Worm (Caenorhabditis elegans) whole organism, L3 larva: ENCODE results near the gene K10H10.4.

ENCODE experiments used
- R02D3.7 ChIP-seq: fragments of 150-350 bp; optimal IDR thresholded peaks from 2 replicates; lab custom pipeline; 2014; ENCODE audit warnings: missing biosample characterization, missing genetic modification characterization
- ama-1 ChIP-seq: fragments of 150-350 bp; optimal IDR thresholded peaks from 2 replicates; lab custom pipeline; 2018
- ceh-16 ChIP-seq: sonication (generic microtip); optimal IDR thresholded peaks from 2 replicates; lab custom pipeline; 2017; ENCODE audit warnings: missing biosample characterization, missing genetic modification characterization
- ceh-82 ChIP-seq: fragments of 150-350 bp; optimal IDR thresholded peaks from 2 replicates; lab custom pipeline; 2014; ENCODE audit warnings: missing biosample characterization, missing genetic modification characterization
- ceh-9 ChIP-seq: sonication (generic microtip); optimal IDR thresholded peaks from 2 replicates; lab custom pipeline; 2018; ENCODE audit warnings: missing biosample characterization, missing genetic modification characterization
- daf-12 ChIP-seq: fragments of 150-350 bp; optimal IDR thresholded peaks from 2 replicates; lab custom pipeline; 2014; ENCODE audit warnings: missing biosample characterization, missing genetic modification reagents, missing genetic modification characterization
- elt-2 ChIP-seq: sonication (generic microtip); optimal IDR thresholded peaks from 2 replicates; lab custom pipeline; 2016; ENCODE audit warnings: missing genetic modification reagents, mild to moderate bottlenecking, missing genetic modification characterization, missing compliant biosample characterization
- elt-3 ChIP-seq, 3 experiments: fragments of 150-350 bp in 1 of 3; sonication (generic microtip) in 2 of 3; optimal IDR thresholded peaks; 2 replicates in 2 of 3; 4 replicates in 1 of 3; lab custom pipeline; 2014 to 2017; ENCODE audit warnings: missing biosample characterization in 3 of 3, missing genetic modification characterization in 3 of 3
- eor-1 ChIP-seq, 2 experiments: fragments of 150-350 bp; optimal IDR thresholded peaks; 2 replicates each; lab custom pipeline; 2014 to 2018; ENCODE audit warnings: missing biosample characterization in 2 of 2, missing genetic modification characterization in 2 of 2
- fkh-2 ChIP-seq: fragments of 150-350 bp; optimal IDR thresholded peaks from 2 replicates; lab custom pipeline; 2014; ENCODE audit warnings: missing biosample characterization, missing genetic modification reagents, missing genetic modification characterization
- hmg-11 ChIP-seq: sonication (generic microtip); optimal IDR thresholded peaks from 2 replicates; lab custom pipeline; 2016; ENCODE audit warnings: missing genetic modification characterization, missing compliant biosample characterization
- jun-1 ChIP-seq: fragments of 150-350 bp; optimal IDR thresholded peaks from 2 replicates; lab custom pipeline; 2014; ENCODE audit warnings: missing biosample characterization, missing genetic modification reagents, missing genetic modification characterization
- lin-15B ChIP-seq: fragments of 150-350 bp; optimal IDR thresholded peaks from 2 replicates; lab custom pipeline; 2014; ENCODE audit warnings: missing biosample characterization, missing genetic modification characterization
- lin-39 ChIP-seq: fragments of 150-350 bp; optimal IDR thresholded peaks from 2 replicates; lab custom pipeline; 2018; ENCODE audit warnings: missing biosample characterization, missing genetic modification reagents, missing genetic modification characterization
- lsy-12 ChIP-seq: sonication (generic microtip); optimal IDR thresholded peaks from 2 replicates; lab custom pipeline; 2016; ENCODE audit warnings: mild to moderate bottlenecking, missing genetic modification characterization, missing compliant biosample characterization
- mdl-1 ChIP-seq: fragments of 150-350 bp; optimal IDR thresholded peaks from 2 replicates; lab custom pipeline; 2014; ENCODE audit warnings: missing biosample characterization, missing genetic modification characterization
- mml-1 ChIP-seq: fragments of 150-350 bp; sonication (generic microtip); optimal IDR thresholded peaks from 3 replicates; lab custom pipeline; 2014; ENCODE audit warnings: missing biosample characterization, missing genetic modification characterization
- nfya-1 ChIP-seq: sonication (generic microtip); optimal IDR thresholded peaks from 2 replicates; lab custom pipeline; 2017; ENCODE audit warnings: missing genetic modification characterization, mild to moderate bottlenecking, missing compliant biosample characterization, antibody characterized with exemption, moderate library complexity; ENCODE audit not compliant: insufficient read depth
- nhr-23 ChIP-seq: fragments of 150-350 bp; optimal IDR thresholded peaks from 2 replicates; lab custom pipeline; 2014; ENCODE audit warnings: missing biosample characterization, missing genetic modification reagents, missing genetic modification characterization
- nhr-237 ChIP-seq: fragments of 150-350 bp; optimal IDR thresholded peaks from 2 replicates; lab custom pipeline; 2014; ENCODE audit warnings: missing biosample characterization, missing genetic modification characterization
- nhr-25 ChIP-seq: sonication (generic microtip); optimal IDR thresholded peaks from 2 replicates; lab custom pipeline; 2017; ENCODE audit warnings: missing biosample characterization, missing genetic modification characterization
- nhr-43 ChIP-seq: sonication (generic microtip); optimal IDR thresholded peaks from 2 replicates; lab custom pipeline; 2016; ENCODE audit warnings: mild to moderate bottlenecking, missing genetic modification characterization, missing compliant biosample characterization; ENCODE audit not compliant: poor library complexity, severe bottlenecking
- nhr-67 ChIP-seq: fragments of 150-350 bp; optimal IDR thresholded peaks from 2 replicates; lab custom pipeline; 2014; ENCODE audit warnings: missing biosample characterization, missing genetic modification characterization
- nhr-77 ChIP-seq: fragments of 150-350 bp; optimal IDR thresholded peaks from 2 replicates; lab custom pipeline; 2014; ENCODE audit warnings: missing biosample characterization, missing genetic modification characterization
- pha-4 ChIP-seq: fragments of 150-350 bp; optimal IDR thresholded peaks from 2 replicates; lab custom pipeline; 2014; ENCODE audit warnings: missing biosample characterization, missing genetic modification reagents, missing genetic modification characterization
- pqm-1 ChIP-seq: fragments of 150-350 bp; optimal IDR thresholded peaks from 2 replicates; lab custom pipeline; 2017; ENCODE audit warnings: missing biosample characterization, missing genetic modification characterization, inconsistent platforms
- sea-2 ChIP-seq: fragments of 150-350 bp; sonication (generic microtip); optimal IDR thresholded peaks from 4 replicates; lab custom pipeline; 2014; ENCODE audit warnings: missing biosample characterization, missing genetic modification reagents, missing genetic modification characterization
- skn-1 ChIP-seq: fragments of 150-350 bp; optimal IDR thresholded peaks from 2 replicates; lab custom pipeline; 2014; ENCODE audit warnings: missing biosample characterization, missing genetic modification characterization
- snpc-4 ChIP-seq: fragments of 150-350 bp; optimal IDR thresholded peaks from 2 replicates; lab custom pipeline; 2014; ENCODE audit warnings: missing biosample characterization, missing genetic modification characterization
- tbx-2 ChIP-seq: sonication (generic microtip); optimal IDR thresholded peaks from 2 replicates; lab custom pipeline; 2016; ENCODE audit warnings: mild to moderate bottlenecking, missing genetic modification characterization, missing compliant biosample characterization
- unc-39 ChIP-seq: sonication (generic microtip); optimal IDR thresholded peaks from 4 replicates; lab custom pipeline; 2017; ENCODE audit warnings: missing biosample characterization, missing genetic modification characterization
- ztf-11 ChIP-seq: fragments of 150-350 bp; optimal IDR thresholded peaks from 2 replicates; lab custom pipeline; 2014; ENCODE audit warnings: missing biosample characterization, missing genetic modification characterization

K10H10.4 gene

DNA sequence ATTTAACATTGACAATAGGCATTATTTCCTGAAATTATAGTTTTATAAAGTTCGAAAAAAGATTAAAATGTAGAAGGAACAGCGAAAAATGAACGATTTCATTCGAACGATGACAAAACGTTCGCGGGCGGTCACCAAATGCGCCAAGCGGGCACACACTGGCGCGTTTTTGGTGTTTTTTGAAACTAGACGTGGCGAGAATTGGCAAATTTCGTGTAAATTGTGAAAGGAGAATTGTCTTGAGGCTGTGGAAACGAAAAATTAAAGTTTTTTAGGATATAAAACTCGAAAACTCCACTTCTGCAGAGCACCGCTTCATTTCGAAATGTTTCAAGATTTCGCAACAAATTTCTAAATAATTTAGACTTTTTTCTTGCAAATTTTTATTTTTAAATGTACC, 11.6 kb upstream of the K10H10.4 start, which contains the start of gene usp-14:
Gene usp-14 (minus strand): TSS at position 28 of the 400 bp plus-strand sequence.
- TF ChIP-seq nfya-1 (tag; lab: Kevin White, UChicago) (peak; percentile 52), lsy-12 (tag; lab: Kevin White, UChicago) (peak; percentile 15), ztf-11 (no peak), snpc-4 (tag; lab: Kevin White, UChicago) (peak; percentile 74), elt-2 (tag; lab: Kevin White, UChicago) (peak; percentile 13), nhr-67 (tag; lab: Kevin White, UChicago) (no peak), ceh-9 (tag; lab: Kevin White, UChicago) (no peak), hmg-11 (tag; lab: Kevin White, UChicago) (peak; percentile 39), skn-1 (tag; lab: Kevin White, UChicago) (peak; percentile 77), lin-15B (tag; lab: Kevin White, UChicago) (peak; percentile 55), nhr-23 (tag; lab: Kevin White, UChicago) (peak; percentile 29), nhr-25 (tag; lab: Kevin White, UChicago) (peak; percentile 48), nhr-77 (tag; lab: Kevin White, UChicago) (peak; percentile 28), jun-1 (no peak), eor-1 (tag; optimal IDR thresholded peaks at IDR 0.05; lab: Kevin White, UChicago) (no peak), pha-4 (tag; lab: Kevin White, UChicago) (peak; percentile 48), nhr-43 (tag; lab: Kevin White, UChicago) (peak; percentile 27), lin-39 (peak; percentile 1), tbx-2 (tag; lab: Kevin White, UChicago) (peak; percentile 37)

ce11 chrII:14489407-14489806, 10.8 kb upstream of the K10H10.4 start, which contains the start of gene vnut-1:
Gene vnut-1 (plus strand): TSS chrII:14489802.
- TF ChIP-seq nhr-25 (tag; lab: Kevin White, UChicago) (peak; percentile 9), pqm-1 (tag; lab: Kevin White, UChicago) (peak; percentile 67), nfya-1 (tag; lab: Kevin White, UChicago) (peak; percentile 24), hmg-11 (tag; lab: Kevin White, UChicago) (peak; percentile 38), nhr-43 (tag; lab: Kevin White, UChicago) (peak; percentile 29), lin-15B (tag; lab: Kevin White, UChicago) (peak; percentile 9), ceh-16 (tag; lab: Kevin White, UChicago) (no peak), elt-2 (tag; lab: Kevin White, UChicago) (peak; percentile 80), nhr-23 (tag; lab: Kevin White, UChicago) (peak; percentile 63), pha-4 (tag; lab: Kevin White, UChicago) (peak; percentile 50), mdl-1 (tag; lab: Kevin White, UChicago) (no peak), snpc-4 (tag; lab: Kevin White, UChicago) (peak; percentile 60), unc-39 (tag; lab: Kevin White, UChicago) (no peak), nhr-237 (tag; lab: Kevin White, UChicago) (no peak)

ce11 chrII:14492592-14493196, 7.5 kb upstream of the K10H10.4 start:
- TF ChIP-seq snpc-4 (tag; lab: Kevin White, UChicago) (no peak), ama-1 (lab: Kevin White, UChicago) (peak; percentile 85)

ce11 chrII:14494014-14494413, 6.2 kb upstream of the K10H10.4 start:
- peak; percentile 53 for TF ChIP-seq ama-1 (lab: Kevin White, UChicago)
- no peak for TF ChIP-seq mml-1 (tag; lab: Kevin White, UChicago)

ce11 chrII:14494414-14494463, 6.0 kb upstream of the K10H10.4 start, which contains the start of gene cysl-2:
Gene cysl-2 (minus strand): TSS chrII:14494451.
- TF ChIP-seq lin-15B (tag; lab: Kevin White, UChicago) (no peak), snpc-4 (tag; lab: Kevin White, UChicago) (no peak), fkh-2 (tag; lab: Kevin White, UChicago) (no peak), ama-1 (lab: Kevin White, UChicago) (no peak), tbx-2 (tag; lab: Kevin White, UChicago) (no peak), nhr-237 (tag; lab: Kevin White, UChicago) (no peak), ceh-82 (tag; lab: Kevin White, UChicago) (no peak), sea-2 (GFP tag; lab: Kevin White, UChicago) (no peak), lsy-12 (tag; lab: Kevin White, UChicago) (no peak), nhr-43 (tag; lab: Kevin White, UChicago) (no peak)

- TF ChIP-seq R02D3.7 (tag; lab: Kevin White, UChicago) (no peak), eor-1 (tag; optimal IDR thresholded peaks at IDR 0.05; lab: Kevin White, UChicago) (no peak), pqm-1 (tag; lab: Kevin White, UChicago) (peak; percentile 59), skn-1 (tag; lab: Kevin White, UChicago) (peak; percentile 53), daf-12 (tag; lab: Kevin White, UChicago) (no peak), ceh-16 (tag; lab: Kevin White, UChicago) (no peak), elt-2 (tag; lab: Kevin White, UChicago) (peak; percentile 65), elt-3 (tag; optimal IDR thresholded peaks at IDR 0.05; lab: Kevin White, UChicago) (peak in 1 of 3 experiments; percentile 17), mdl-1 (tag; lab: Kevin White, UChicago) (no peak), nhr-237 (tag; lab: Kevin White, UChicago) (no peak)
Observed at ce11 chrII:14494464-14494863, 5.8 kb upstream of the K10H10.4 start.
